Worm (Caenorhabditis elegans): Measurements from ENCODE around the gene R07B7.2.

DNA sequence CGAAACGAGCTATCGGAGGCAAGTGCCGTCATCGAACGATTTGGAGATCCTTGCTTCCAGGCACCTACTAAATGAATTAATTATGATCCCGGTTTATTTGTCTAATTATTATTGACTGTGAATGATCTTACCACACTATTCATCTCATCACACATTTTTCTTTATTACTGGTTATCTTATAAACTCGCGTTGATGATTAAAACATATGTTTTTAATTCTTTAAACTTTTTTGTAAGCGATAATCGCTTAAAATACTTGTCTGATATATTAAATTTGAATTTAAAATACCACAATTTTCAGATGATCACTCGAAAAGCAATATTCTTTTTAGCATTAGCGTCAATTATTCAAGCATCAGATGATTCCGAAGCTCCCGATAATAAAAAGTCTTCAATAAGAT lies 14.4 kb downstream of the R07B7.2 start, which contains the start of gene F10C2.5:
- no peak for TF ChIP-seq xnd-1 (tag; optimal IDR thresholded peaks at IDR 0.05)
- no peak for TF ChIP-seq hlh-26 (GFP tag; conservative IDR thresholded peaks at IDR 0.05)
- TF ChIP-seq snpc-4 (GFP tag; optimal IDR thresholded peaks at IDR 0.05) = no peak
- no peak for TF ChIP-seq snpc-4 (tag; optimal IDR thresholded peaks at IDR 0.05)
- no peak for TF ChIP-seq sptf-2 (GFP tag; optimal IDR thresholded peaks at IDR 0.05)
- TF ChIP-seq snpc-1.3 (tag; optimal IDR thresholded peaks at IDR 0.05; ENCODE audit: insufficient read depth) = no peak
- no peak for TF ChIP-seq ztf-6 (GFP tag; IDR thresholded peaks at IDR 0.05)
- TF ChIP-seq nhr-179 (tag; optimal IDR thresholded peaks at IDR 0.05) = no peak
- no peak for TF ChIP-seq T26A5.8 (tag; optimal IDR thresholded peaks at IDR 0.05)
- no peak for TF ChIP-seq pha-4 (tag; optimal IDR thresholded peaks at IDR 0.05)
- TF ChIP-seq athp-1 (tag; optimal IDR thresholded peaks at IDR 0.05) = no peak
- no peak for TF ChIP-seq C06A6.2 (GFP tag; conservative IDR thresholded peaks at IDR 0.05)
- TF ChIP-seq unc-62 (GFP tag; optimal IDR thresholded peaks at IDR 0.05) = no peak
- no peak for TF ChIP-seq dpl-1 (GFP tag; optimal IDR thresholded peaks at IDR 0.05)
- no peak for TF ChIP-seq nfyb-1 (GFP tag; IDR thresholded peaks at IDR 0.05)
